Worm (Caenorhabditis elegans): ENCODE results near the gene ZK673.11.
"Not testable (repeated sequence)": the region's sequence is repeated elsewhere in the genome, so short reads cannot be mapped to it uniquely, and the experiment has no call there.

Gene ZK673.11

DNA sequence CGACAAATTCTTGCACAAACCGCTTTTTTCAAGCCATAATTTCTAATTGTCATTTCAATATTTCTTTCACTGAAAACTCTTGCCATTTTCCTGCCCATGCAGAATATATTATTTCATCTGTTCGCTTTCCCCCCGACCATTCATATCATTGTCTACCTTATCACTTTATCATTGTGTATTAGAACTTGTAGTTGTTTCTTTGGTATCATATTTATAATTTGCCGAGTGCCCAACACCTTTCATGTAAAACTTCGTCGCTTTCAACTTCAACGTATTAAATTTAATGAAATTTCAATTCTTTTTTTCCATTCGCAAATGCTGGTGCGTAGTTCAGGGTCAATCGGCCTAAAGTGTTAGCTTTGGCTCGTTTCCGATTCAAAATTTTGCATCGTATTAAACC is 14.2 kb upstream of the ZK673.11 start, which contains the start of gene ZK673.1:
ZK673.1 (plus strand) TSS at position 301 of the 400 bp plus-strand sequence.
- not testable (repeated sequence) for TF ChIP-seq ceh-13 (GFP tag; optimal IDR thresholded peaks at IDR 0.05); tbx-11 (GFP tag; IDR thresholded peaks at IDR 0.05); tra-4 (tag; optimal IDR thresholded peaks at IDR 0.05)

DNA sequence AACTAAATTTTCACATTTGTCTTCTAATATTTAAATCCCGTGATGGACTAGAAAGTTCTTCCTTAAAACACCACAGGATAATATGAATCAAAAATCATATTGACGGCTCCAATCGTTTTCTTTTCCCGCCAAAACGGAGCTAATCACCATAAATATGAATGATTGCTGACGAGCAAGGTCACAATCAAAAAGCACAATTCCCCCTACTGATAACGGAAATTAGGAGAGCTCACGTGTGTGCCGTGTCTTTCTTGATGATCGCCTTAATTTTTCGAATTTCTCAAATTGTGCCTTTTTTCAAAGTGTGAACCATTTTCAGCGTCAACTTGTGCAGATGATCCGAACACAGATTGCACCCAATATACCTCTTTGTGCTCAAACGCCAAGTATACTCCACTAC is 13.2 kb upstream of the ZK673.11 start:
- TF ChIP-seq pes-1 (GFP tag; IDR thresholded peaks at IDR 0.05) (no peak), tbx-11 (GFP tag; IDR thresholded peaks at IDR 0.05) (no peak), aly-1 (tag; optimal IDR thresholded peaks at IDR 0.05) (no peak), hmg-4 (GFP tag; optimal IDR thresholded peaks at IDR 0.05) (no peak), hmbx-1 (tag; optimal IDR thresholded peaks at IDR 0.05) (no peak), scrt-1 (GFP tag; IDR thresholded peaks at IDR 0.05) (no peak), tra-4 (tag; optimal IDR thresholded peaks at IDR 0.05) (no peak)

DNA sequence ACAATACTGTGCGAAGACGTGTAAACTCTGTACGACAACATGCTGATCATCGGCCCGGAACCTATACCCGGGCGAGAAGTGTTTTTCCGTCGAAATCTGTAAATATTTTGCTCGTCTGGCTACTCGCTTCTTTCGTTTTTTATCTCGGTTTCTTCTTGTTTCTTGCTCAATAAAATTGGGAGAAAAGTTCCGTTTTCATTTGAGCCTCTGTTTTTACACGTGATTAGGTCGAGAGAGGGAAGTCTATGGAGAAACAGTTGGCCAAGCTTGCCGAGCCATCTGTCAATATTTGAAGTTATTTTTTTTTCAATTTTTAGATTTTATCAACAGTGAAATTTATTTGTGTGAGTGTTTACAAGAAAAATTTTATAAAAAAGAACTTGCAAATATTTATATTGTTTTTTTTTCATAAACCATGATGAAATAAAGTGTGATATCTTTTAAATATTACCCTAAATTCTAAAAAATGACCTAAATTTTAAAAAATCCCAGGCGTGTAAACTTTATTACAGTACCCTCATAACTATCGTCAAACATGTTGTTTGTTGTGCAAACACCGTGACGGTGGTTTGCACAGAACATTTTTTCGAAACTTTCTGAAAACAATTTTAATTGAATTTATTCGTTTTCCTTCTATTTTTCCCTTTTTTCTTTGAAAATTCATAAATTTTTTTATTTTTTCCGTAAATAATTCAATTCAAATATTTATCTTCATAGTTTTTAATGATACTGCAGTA is 11.9 kb upstream of the ZK673.11 start:
- no peak for TF ChIP-seq aly-1 (tag; optimal IDR thresholded peaks at IDR 0.05)
- TF ChIP-seq tra-4 (tag; optimal IDR thresholded peaks at IDR 0.05): no peak
- TF ChIP-seq hnd-1 (tag; optimal IDR thresholded peaks at IDR 0.05): no peak
- no peak for TF ChIP-seq tbx-11 (GFP tag; IDR thresholded peaks at IDR 0.05)
- TF ChIP-seq ceh-36 (tag; optimal IDR thresholded peaks at IDR 0.05): no peak
- TF ChIP-seq ama-1 (optimal IDR thresholded peaks at IDR 0.05): no peak
- no peak for TF ChIP-seq hmbx-1 (tag; optimal IDR thresholded peaks at IDR 0.05)
- no peak for TF ChIP-seq tbx-37 (GFP tag; conservative IDR thresholded peaks at IDR 0.05)
- TF ChIP-seq B0310.2 (tag; optimal IDR thresholded peaks at IDR 0.05): no peak
- TF ChIP-seq scrt-1 (GFP tag; IDR thresholded peaks at IDR 0.05): no peak
- no peak for TF ChIP-seq ceh-13 (GFP tag; optimal IDR thresholded peaks at IDR 0.05)
- TF ChIP-seq pes-1 (GFP tag; IDR thresholded peaks at IDR 0.05): no peak

DNA sequence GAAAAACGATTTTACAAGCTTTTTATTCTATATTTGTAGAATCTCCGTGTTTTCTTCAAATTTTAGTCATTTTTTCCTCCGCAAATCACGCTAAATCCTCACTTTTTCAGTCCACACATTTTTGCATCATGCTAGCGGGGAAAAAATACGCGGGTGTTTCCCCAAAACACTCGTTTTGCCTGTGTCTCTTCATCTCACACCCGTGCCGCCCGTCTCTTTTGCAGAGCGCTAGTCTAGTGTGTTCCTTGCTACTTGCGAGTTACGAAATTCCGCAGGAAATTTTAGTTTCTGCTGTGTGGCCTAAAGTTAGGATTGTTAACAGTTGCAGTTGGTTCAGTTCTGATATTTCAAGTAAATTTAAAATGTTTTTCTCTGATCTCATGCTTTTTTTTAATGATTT is 11.3 kb upstream of the ZK673.11 start:
- TF ChIP-seq tbx-11 (GFP tag; IDR thresholded peaks at IDR 0.05) (0 out of 2 replicates have a peak, but pooled peaks have one; percentile 27), tra-4 (tag; optimal IDR thresholded peaks at IDR 0.05) (no peak), sea-1 (GFP tag; conservative IDR thresholded peaks at IDR 0.05) (no peak), hmg-4 (GFP tag; optimal IDR thresholded peaks at IDR 0.05) (peak; percentile 11)

DNA sequence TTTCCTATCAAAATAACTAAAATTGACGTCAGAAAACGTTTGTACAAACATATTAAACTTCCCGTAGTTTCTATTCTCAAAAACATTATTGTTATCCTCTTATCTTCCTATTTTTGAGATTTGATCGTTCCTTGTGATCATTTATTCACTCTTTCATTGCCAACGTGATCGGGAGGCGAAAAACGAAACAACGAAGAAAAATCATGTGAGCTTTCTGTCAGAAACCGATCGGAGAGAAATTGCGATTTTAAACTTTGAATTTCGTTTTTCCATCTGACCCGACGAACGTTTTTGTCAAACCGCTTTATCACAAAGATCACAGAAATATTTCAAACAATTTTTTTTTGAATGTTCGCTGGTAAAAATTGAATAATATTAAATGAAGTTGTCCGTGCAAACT is 10.8 kb upstream of the ZK673.11 start:
- TF ChIP-seq hmbx-1 (tag; optimal IDR thresholded peaks at IDR 0.05) (no peak), sea-1 (GFP tag; conservative IDR thresholded peaks at IDR 0.05) (no peak)

DNA sequence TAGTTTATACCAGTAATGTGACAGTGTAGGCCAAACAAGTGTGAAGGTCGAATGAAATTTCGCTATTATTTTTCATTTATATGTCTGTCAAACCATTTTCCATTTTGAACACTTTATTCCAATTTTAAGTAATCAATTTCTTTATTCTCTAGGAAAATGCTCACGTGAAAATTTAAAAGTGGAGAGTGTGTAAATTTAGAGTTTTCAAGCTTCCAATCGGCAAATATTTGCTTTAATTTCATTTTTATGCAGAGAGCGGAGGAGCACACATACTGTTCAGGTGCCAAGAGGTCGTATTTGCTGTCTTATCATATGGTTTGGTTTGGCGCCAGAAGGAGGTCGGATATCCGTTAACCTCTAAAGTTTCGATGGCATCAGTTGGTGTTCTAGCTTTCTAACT is 10.3 kb upstream of the ZK673.11 start:
- TF ChIP-seq aly-1 (tag; optimal IDR thresholded peaks at IDR 0.05) (no peak), ets-7 (tag; optimal IDR thresholded peaks at IDR 0.05) (no peak), tbx-37 (GFP tag; conservative IDR thresholded peaks at IDR 0.05) (no peak), ceh-13 (GFP tag; optimal IDR thresholded peaks at IDR 0.05) (no peak), tbx-11 (GFP tag; IDR thresholded peaks at IDR 0.05) (no peak), F13C5.2 (tag; optimal IDR thresholded peaks at IDR 0.05) (no peak), hnd-1 (tag; optimal IDR thresholded peaks at IDR 0.05) (no peak), scrt-1 (GFP tag; IDR thresholded peaks at IDR 0.05) (no peak), flt-1 (GFP tag; IDR thresholded peaks at IDR 0.05) (no peak), tra-4 (tag; optimal IDR thresholded peaks at IDR 0.05) (no peak), sea-1 (GFP tag; conservative IDR thresholded peaks at IDR 0.05) (no peak), ama-1 (optimal IDR thresholded peaks at IDR 0.05) (no peak), B0310.2 (tag; optimal IDR thresholded peaks at IDR 0.05) (no peak), ceh-36 (tag; optimal IDR thresholded peaks at IDR 0.05) (no peak), hmbx-1 (tag; optimal IDR thresholded peaks at IDR 0.05) (no peak), hmg-4 (GFP tag; optimal IDR thresholded peaks at IDR 0.05) (no peak), pes-1 (GFP tag; IDR thresholded peaks at IDR 0.05) (no peak)

DNA sequence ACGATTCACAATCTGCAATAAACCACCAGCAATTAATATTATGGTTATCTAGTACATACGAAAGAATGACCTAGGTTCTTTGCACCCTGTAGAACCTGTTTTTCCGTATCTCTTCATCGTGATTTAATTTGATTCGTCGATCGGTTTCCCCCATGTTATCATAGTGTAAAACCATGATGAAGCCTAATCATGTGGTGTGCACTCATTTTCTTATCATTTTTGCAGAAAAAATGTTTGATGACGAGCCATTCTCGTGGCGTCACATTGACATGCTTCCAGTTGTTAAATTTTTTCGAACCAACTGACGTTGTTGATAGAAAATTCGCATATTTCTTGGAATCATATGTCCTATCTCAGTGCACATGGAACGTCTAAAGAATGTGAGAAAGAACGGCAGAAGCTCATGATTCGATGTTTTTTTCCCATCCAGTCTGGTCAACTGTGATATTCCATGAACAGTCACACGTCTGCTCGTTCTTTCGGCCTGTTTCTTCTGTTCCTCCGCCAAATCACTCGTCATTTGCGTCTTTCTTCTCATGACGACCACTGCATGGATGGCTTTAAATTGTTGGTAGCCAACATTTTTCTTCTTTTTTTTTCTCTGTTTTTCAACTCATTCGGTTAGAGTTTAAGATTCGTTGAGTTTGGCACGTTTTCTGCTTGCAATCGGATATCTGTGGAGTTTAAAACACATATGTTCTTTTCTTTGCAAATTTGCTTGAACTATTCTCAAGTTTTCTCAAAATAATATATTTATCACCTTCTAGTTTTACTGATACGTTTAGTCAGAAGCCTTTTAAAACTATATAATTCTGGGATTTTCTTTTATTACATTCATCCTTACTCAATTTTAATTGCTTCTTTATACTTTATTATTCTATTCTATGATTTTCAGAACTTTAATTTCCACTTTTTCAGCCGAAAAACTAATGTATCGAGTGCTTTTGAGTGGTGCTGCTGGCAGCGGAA is 9.4 kb upstream of the ZK673.11 start, which contains the start of gene ZK673.2:
ZK673.2 (plus strand) TSS at position 919 of the 969 bp plus-strand sequence.
- no peak for TF ChIP-seq tbx-11 (GFP tag; IDR thresholded peaks at IDR 0.05)

DNA sequence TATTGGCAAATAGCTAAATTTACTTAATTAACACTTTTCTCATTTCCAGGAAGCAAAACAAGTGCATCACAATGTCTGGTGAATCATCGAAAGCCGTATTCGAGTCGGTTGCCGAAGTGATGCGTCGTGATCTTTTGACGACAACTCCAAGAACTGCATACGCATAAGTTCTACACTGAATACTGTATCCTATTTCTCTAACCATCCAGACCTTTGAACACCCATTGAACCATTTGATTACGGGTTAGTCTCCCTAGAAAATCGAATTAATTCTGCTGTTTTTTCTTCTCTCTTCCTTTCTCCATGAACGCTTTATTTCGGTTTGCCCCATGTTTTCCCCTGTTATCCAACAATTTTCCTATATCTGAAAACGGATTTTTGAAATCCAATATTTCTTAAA is 7.4 kb upstream of the ZK673.11 start, which contains the start of gene lin-56:
lin-56 (plus strand) TSS at position 301 of the 400 bp plus-strand sequence.
- TF ChIP-seq B0310.2 (tag; optimal IDR thresholded peaks at IDR 0.05) (no peak), pes-1 (GFP tag; IDR thresholded peaks at IDR 0.05) (no peak), flt-1 (GFP tag; IDR thresholded peaks at IDR 0.05) (no peak), tra-4 (tag; optimal IDR thresholded peaks at IDR 0.05) (no peak), aly-1 (tag; optimal IDR thresholded peaks at IDR 0.05) (no peak), F13C5.2 (tag; optimal IDR thresholded peaks at IDR 0.05) (no peak)
